Fruit fly (Drosophila melanogaster): Measurements from ENCODE around the gene sd.
A peak's percentile ranks its signal among the peaks of the same experiment; 100 is the strongest.

The sd gene

dm6 chrX:15762723-15763122, 41.4 kb upstream of the sd start, which contains the start of gene Polr3A (continued):
- TF ChIP-seq CG14965 (GFP tag; optimal IDR thresholded peaks at IDR 0.05; ENCODE audit: borderline replicate concordance) = no peak
- TF ChIP-seq Hr39 (optimal IDR thresholded peaks at IDR 0.05) = no peak
- peak; percentile 36; the same call in 1 of the 3 replicates for TF ChIP-seq CG34422 (GFP tag; IDR thresholded peaks at IDR 0.05)
- peak; percentile 57 for TF ChIP-seq knrl (GFP tag; IDR thresholded peaks at IDR 0.05; ENCODE audit: partially characterized antibody)
- no peak for TF ChIP-seq grau (tag; optimal IDR thresholded peaks at IDR 0.05)
- TF ChIP-seq Dp (GFP tag; optimal IDR thresholded peaks at IDR 0.05) = peak; percentile 65
- peak; percentile 75 for TF ChIP-seq CG13287 (GFP tag; IDR thresholded peaks at IDR 0.05; ENCODE audit: partially characterized antibody)
- TF ChIP-seq CG4617 (GFP tag; optimal IDR thresholded peaks at IDR 0.05; ENCODE audit: borderline replicate concordance) = peak; percentile 29
- no peak for TF ChIP-seq CTCF (GFP tag; optimal IDR thresholded peaks at IDR 0.05)
- no peak for TF ChIP-seq kni (GFP tag; optimal IDR thresholded peaks at IDR 0.05)
- TF ChIP-seq Hr78 (GFP tag; optimal IDR thresholded peaks at IDR 0.05) = no peak
- TF ChIP-seq CG8089 (GFP tag; optimal IDR thresholded peaks at IDR 0.05) = no peak
- TF ChIP-seq Mes4 (GFP tag; optimal IDR thresholded peaks at IDR 0.05) = no peak
- peak; percentile 39 for TF ChIP-seq MESR4 (GFP tag; optimal IDR thresholded peaks at IDR 0.05)
- no peak for TF ChIP-seq ci (GFP tag; IDR thresholded peaks at IDR 0.05)
- no peak for TF ChIP-seq Sry-β (GFP tag; optimal IDR thresholded peaks at IDR 0.05)
- no peak for TF ChIP-seq Mad (GFP tag; optimal IDR thresholded peaks at IDR 0.05)
- no peak for TF ChIP-seq Sox100B (GFP tag; optimal IDR thresholded peaks at IDR 0.05)
- peak; percentile 71 for TF ChIP-seq amos (GFP tag; IDR thresholded peaks at IDR 0.05; ENCODE audit: partially characterized antibody)
- TF ChIP-seq CG31365 (tag; optimal IDR thresholded peaks at IDR 0.05) = no peak
- TF ChIP-seq CG16863 (GFP tag; optimal IDR thresholded peaks at IDR 0.05) = no peak
- no peak for TF ChIP-seq CG9727 (GFP tag; optimal IDR thresholded peaks at IDR 0.05)
- peak; percentile 24 for TF ChIP-seq Sry-δ (GFP tag; optimal IDR thresholded peaks at IDR 0.05)
- no peak for TF ChIP-seq CG18011 (GFP tag; optimal IDR thresholded peaks at IDR 0.05)
- TF ChIP-seq CG8290 (GFP tag; optimal IDR thresholded peaks at IDR 0.05) = no peak
- TF ChIP-seq CG8290 (tag; optimal IDR thresholded peaks at IDR 0.05) = no peak
- no peak for TF ChIP-seq CG10654 (GFP tag; optimal IDR thresholded peaks at IDR 0.05)
- TF ChIP-seq CG6854 (GFP tag; optimal IDR thresholded peaks at IDR 0.05) = no peak
- TF ChIP-seq Dll (GFP tag; IDR thresholded peaks at IDR 0.05; ENCODE audit: partially characterized antibody) = peak; percentile 65; the same call in 3 of the 4 replicates
- no peak for TF ChIP-seq fu2 (GFP tag; optimal IDR thresholded peaks at IDR 0.05)
- no peak for TF ChIP-seq tio (GFP tag; optimal IDR thresholded peaks at IDR 0.05)
- no peak for TF ChIP-seq luna (GFP tag; optimal IDR thresholded peaks at IDR 0.05)
- no peak for TF ChIP-seq CG9817 (tag; optimal IDR thresholded peaks at IDR 0.05)
- no peak for TF ChIP-seq CG15073 (GFP tag; optimal IDR thresholded peaks at IDR 0.05)
- TF ChIP-seq crp (GFP tag; optimal IDR thresholded peaks at IDR 0.05) = no peak
- no peak for TF ChIP-seq CG6689 (GFP tag; IDR thresholded peaks at IDR 0.05)
- TF ChIP-seq ewg (GFP tag; optimal IDR thresholded peaks at IDR 0.05) = no peak
- no peak for TF ChIP-seq Lhr (GFP tag; optimal IDR thresholded peaks at IDR 0.05)
- TF ChIP-seq H2.0 (GFP tag; IDR thresholded peaks at IDR 0.05) = no peak
- TF ChIP-seq stc (GFP tag; IDR thresholded peaks at IDR 0.05) = no peak
- no peak for TF ChIP-seq wor (GFP tag; IDR thresholded peaks at IDR 0.05)
- peak; percentile 18 for TF ChIP-seq Med (GFP tag)
- TF ChIP-seq CG10147 (GFP tag; optimal IDR thresholded peaks at IDR 0.05) = no peak
- no peak for TF ChIP-seq CG30403 (GFP tag; optimal IDR thresholded peaks at IDR 0.05)
- no peak for TF ChIP-seq CG1647 (GFP tag; optimal IDR thresholded peaks at IDR 0.05)
- no peak for TF ChIP-seq Pdp1 (GFP tag; optimal IDR thresholded peaks at IDR 0.05)
- no peak for TF ChIP-seq nerfin-1 (tag; optimal IDR thresholded peaks at IDR 0.05)
- no peak for TF ChIP-seq dati (GFP tag; IDR thresholded peaks at IDR 0.05)
- no peak for TF ChIP-seq CG15601 (tag; optimal IDR thresholded peaks at IDR 0.05)
- TF ChIP-seq caup (GFP tag; optimal IDR thresholded peaks at IDR 0.05; ENCODE audit: severe bottlenecking) = no peak
- TF ChIP-seq nom (GFP tag; optimal IDR thresholded peaks at IDR 0.05) = no peak
